Worm (Caenorhabditis elegans) whole organism, mixed stage, embryonic: ENCODE data around the gene nhr-262.
"Not testable (repeated sequence)": the region's sequence is repeated elsewhere in the genome, so short reads cannot be mapped to it uniquely, and the experiment has no call there.

Source experiments
- M03D4.4 ChIP-seq: sonication (generic microtip); optimal IDR thresholded peaks from 2 replicates; lab custom pipeline; 2017; ENCODE audit warnings: mild to moderate bottlenecking, missing genetic modification characterization, missing compliant biosample characterization
- blmp-1 ChIP-seq: fragments of 150-350 bp; optimal IDR thresholded peaks from 2 replicates; lab custom pipeline; 2014; ENCODE audit warnings: missing biosample characterization, missing genetic modification characterization
- ceh-39 ChIP-seq: fragments of 150-350 bp; optimal IDR thresholded peaks from 2 replicates; lab custom pipeline; 2014; ENCODE audit warnings: missing biosample characterization, missing genetic modification characterization
- ceh-43 ChIP-seq: fragments of 200-800 bp; sonication (Bioruptor generic); optimal IDR thresholded peaks from 2 replicates; lab custom pipeline; 2018; ENCODE audit warnings: mild to moderate bottlenecking, missing genetic modification characterization, moderate library complexity, missing compliant biosample characterization
- ceh-83 ChIP-seq: fragments of 200-800 bp; sonication (Bioruptor generic); optimal IDR thresholded peaks from 2 replicates; lab custom pipeline; 2018; ENCODE audit warnings: mild to moderate bottlenecking, missing genetic modification characterization, missing compliant biosample characterization
- ces-1 ChIP-seq: fragments of 150-350 bp; optimal IDR thresholded peaks from 2 replicates; lab custom pipeline; 2014; ENCODE audit warnings: missing biosample characterization, missing genetic modification reagents, missing genetic modification characterization
- cnd-1 ChIP-seq: fragments of 200-800 bp; sonication (Bioruptor generic); optimal IDR thresholded peaks from 2 replicates; lab custom pipeline; 2018; ENCODE audit warnings: mild to moderate bottlenecking, missing genetic modification characterization, missing compliant biosample characterization
- flh-1 ChIP-seq: fragments of 200-800 bp; sonication (Bioruptor generic); optimal IDR thresholded peaks from 2 replicates; lab custom pipeline; 2018; ENCODE audit warnings: mild to moderate bottlenecking, missing genetic modification characterization, moderate library complexity, missing compliant biosample characterization
- ham-2 ChIP-seq: fragments of 200-800 bp; sonication (Bioruptor generic); optimal IDR thresholded peaks from 2 replicates; lab custom pipeline; 2018; ENCODE audit warnings: mild to moderate bottlenecking, missing genetic modification characterization, missing compliant biosample characterization
- hlh-1 ChIP-seq: fragments of 150-350 bp; optimal IDR thresholded peaks from 2 replicates; lab custom pipeline; 2014; ENCODE audit warnings: missing biosample characterization, missing genetic modification reagents, missing genetic modification characterization
- lin-13 ChIP-seq: fragments of 150-350 bp; optimal IDR thresholded peaks from 2 replicates; lab custom pipeline; 2014; ENCODE audit warnings: missing biosample characterization, missing genetic modification characterization
- lin-32 ChIP-seq: fragments of 200-800 bp; sonication (Bioruptor generic); optimal IDR thresholded peaks from 2 replicates; lab custom pipeline; 2018; ENCODE audit warnings: mild to moderate bottlenecking, missing genetic modification characterization, missing compliant biosample characterization
- lsy-2 ChIP-seq: fragments of 150-350 bp; optimal IDR thresholded peaks from 2 replicates; lab custom pipeline; 2014; ENCODE audit warnings: missing biosample characterization, missing genetic modification characterization
- mab-5 ChIP-seq: fragments of 150-350 bp; optimal IDR thresholded peaks from 2 replicates; lab custom pipeline; 2014; ENCODE audit warnings: missing biosample characterization, missing genetic modification characterization
- mep-1 ChIP-seq: fragments of 150-350 bp; optimal IDR thresholded peaks from 2 replicates; lab custom pipeline; 2017; ENCODE audit warnings: missing biosample characterization, missing genetic modification reagents, missing genetic modification characterization, inconsistent platforms
- nhr-2 ChIP-seq: fragments of 150-350 bp; optimal IDR thresholded peaks from 2 replicates; lab custom pipeline; 2014; ENCODE audit warnings: missing biosample characterization, missing genetic modification characterization
- nhr-237 ChIP-seq: fragments of 150-350 bp; optimal IDR thresholded peaks from 2 replicates; lab custom pipeline; 2014; ENCODE audit warnings: missing biosample characterization, missing genetic modification characterization
- nhr-76 ChIP-seq: sonication (generic microtip); optimal IDR thresholded peaks from 2 replicates; lab custom pipeline; 2017; ENCODE audit warnings: missing biosample characterization, missing genetic modification characterization
- pha-4 ChIP-seq: fragments of 150-350 bp; optimal IDR thresholded peaks from 2 replicates; lab custom pipeline; 2018; ENCODE audit warnings: missing biosample characterization, missing genetic modification reagents, missing genetic modification characterization
- snpc-4 ChIP-seq: fragments of 150-350 bp; optimal IDR thresholded peaks from 2 replicates; lab custom pipeline; 2014; ENCODE audit warnings: missing biosample characterization, missing genetic modification characterization
- unc-120 ChIP-seq: sonication (generic microtip); optimal IDR thresholded peaks from 2 replicates; lab custom pipeline; 2017; ENCODE audit warnings: missing genetic modification characterization, missing compliant biosample characterization; ENCODE audit not compliant: poor library complexity, severe bottlenecking
- unc-39 ChIP-seq: fragments of 150-350 bp; optimal IDR thresholded peaks from 2 replicates; lab custom pipeline; 2014; ENCODE audit warnings: missing biosample characterization, missing genetic modification characterization
- unc-62 ChIP-seq: fragments of 150-350 bp; optimal IDR thresholded peaks from 2 replicates; lab custom pipeline; 2014; ENCODE audit warnings: missing biosample characterization, missing genetic modification reagents, missing genetic modification characterization
- ztf-11 ChIP-seq: fragments of 150-350 bp; optimal IDR thresholded peaks from 2 replicates; lab custom pipeline; 2014; ENCODE audit warnings: missing biosample characterization, missing genetic modification characterization

The nhr-262 gene

ce11 chrV:16921952-16922351, 17.2 kb downstream of the nhr-262 start, which contains the start of gene Y102A5C.4:
Gene Y102A5C.4 (plus strand): TSS chrV:16922252.
- TF ChIP-seq unc-120 (tag; lab: Kevin White, UChicago) (no peak), lin-13 (tag; lab: Kevin White, UChicago) (no peak), unc-62 (no peak), nhr-2 (tag; lab: Kevin White, UChicago) (no peak), lsy-2 (tag; lab: Kevin White, UChicago) (no peak), flh-1 (GFP tag; lab: Kevin White, UChicago) (no peak), ztf-11 (tag; lab: Kevin White, UChicago) (no peak), pha-4 (tag; lab: Kevin White, UChicago) (no peak), snpc-4 (tag; lab: Kevin White, UChicago) (no peak), mab-5 (tag; lab: Kevin White, UChicago) (no peak), nhr-76 (no peak), hlh-1 (tag; lab: Kevin White, UChicago) (no peak), mep-1 (tag; lab: Kevin White, UChicago) (no peak), M03D4.4 (tag; lab: Kevin White, UChicago) (no peak), unc-39 (tag; lab: Kevin White, UChicago) (no peak), lin-32 (GFP tag; lab: Kevin White, UChicago) (no peak)

DNA sequence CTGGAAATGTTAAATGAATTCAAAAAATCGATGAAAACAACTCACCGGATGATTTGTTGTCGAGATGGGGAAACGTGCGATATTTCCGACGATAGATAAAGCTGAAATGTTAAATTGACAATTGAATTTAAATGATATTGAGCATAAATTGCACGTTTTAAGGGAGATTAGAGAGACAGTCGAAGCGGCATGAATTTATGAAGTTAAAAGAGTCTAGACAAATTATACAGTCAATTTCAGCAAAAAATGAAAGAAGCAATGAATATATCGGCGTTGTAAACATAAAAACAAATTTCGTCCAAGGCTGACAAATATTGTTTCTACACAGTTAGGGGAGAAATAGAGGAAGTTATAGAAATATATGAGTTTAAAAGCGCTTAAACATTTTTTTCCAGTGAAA, 22.6 kb downstream of the nhr-262 start, which contains the start of gene Y102A5C.36:
Gene Y102A5C.36, minus strand, starts transcription at position 101 of the 400 bp plus-strand sequence.
- TF ChIP-seq ces-1 (GFP tag; lab: Kevin White, UChicago) (no peak), cnd-1 (no peak), unc-39 (tag; lab: Kevin White, UChicago) (no peak)

DNA sequence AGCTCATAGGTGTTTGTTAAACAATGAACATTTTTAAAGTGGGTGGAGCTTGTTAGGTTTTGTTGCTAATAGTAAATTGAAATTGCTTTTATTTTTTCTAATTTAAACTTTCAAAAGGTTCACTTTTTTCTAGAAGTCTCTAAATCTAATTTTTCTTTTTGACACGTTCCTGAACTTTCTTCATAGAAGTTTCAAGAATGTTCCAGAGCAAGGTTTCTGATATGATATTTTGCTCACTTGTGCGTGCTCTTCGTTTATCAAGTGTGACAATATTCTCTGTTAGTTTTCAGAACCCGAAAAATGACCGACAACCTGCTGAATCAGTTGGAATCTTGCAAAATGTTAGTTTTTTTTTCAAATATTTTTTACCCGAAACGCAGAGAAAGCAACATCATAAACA, 34.0 kb downstream of the nhr-262 start, which contains the start of gene fbxa-148:
Gene fbxa-148, plus strand, starts transcription at position 301 of the 400 bp plus-strand sequence.
- TF ChIP-seq unc-62; ceh-43 (GFP tag; lab: Kevin White, UChicago); lin-32 (GFP tag; lab: Kevin White, UChicago): not testable (repeated sequence)
- TF ChIP-seq, all 35 proteins: peak for 0; not testable (repeated sequence) for 35

- not testable (repeated sequence) for TF ChIP-seq nhr-237 (tag; lab: Kevin White, UChicago); ceh-43 (GFP tag; lab: Kevin White, UChicago); ceh-39 (tag; lab: Kevin White, UChicago)
Observed at ce11 chrV:16948011-16948410, 43.3 kb downstream of the nhr-262 start, which contains the start of gene fbxa-112. Gene fbxa-112 (minus strand): TSS chrV:16948111.

DNA sequence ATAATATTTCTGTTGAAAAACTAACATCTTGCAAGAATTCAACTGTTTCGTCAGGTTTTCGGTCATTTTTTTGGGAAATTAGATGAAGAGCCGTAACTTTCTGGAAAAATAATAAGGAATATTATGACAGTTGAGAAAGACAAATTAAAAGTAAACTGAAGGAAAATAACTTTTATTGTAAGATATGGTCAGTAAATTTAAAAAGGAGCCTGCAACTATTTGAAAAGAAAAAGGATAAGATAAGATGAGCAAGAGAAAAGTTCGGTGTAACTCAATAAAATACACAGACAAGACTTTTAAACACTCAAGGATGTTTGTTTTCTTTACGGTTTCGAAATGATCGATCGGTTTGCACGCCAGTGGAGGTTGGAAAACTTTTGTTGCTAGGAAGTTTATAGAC, 44.9 kb downstream of the nhr-262 start, which contains the start of gene fbxa-111:
Gene fbxa-111, minus strand, starts transcription at position 101 of the 400 bp plus-strand sequence.
- TF ChIP-seq ces-1 (GFP tag; lab: Kevin White, UChicago); blmp-1 (tag; lab: Kevin White, UChicago); unc-39 (tag; lab: Kevin White, UChicago): not testable (repeated sequence)

DNA sequence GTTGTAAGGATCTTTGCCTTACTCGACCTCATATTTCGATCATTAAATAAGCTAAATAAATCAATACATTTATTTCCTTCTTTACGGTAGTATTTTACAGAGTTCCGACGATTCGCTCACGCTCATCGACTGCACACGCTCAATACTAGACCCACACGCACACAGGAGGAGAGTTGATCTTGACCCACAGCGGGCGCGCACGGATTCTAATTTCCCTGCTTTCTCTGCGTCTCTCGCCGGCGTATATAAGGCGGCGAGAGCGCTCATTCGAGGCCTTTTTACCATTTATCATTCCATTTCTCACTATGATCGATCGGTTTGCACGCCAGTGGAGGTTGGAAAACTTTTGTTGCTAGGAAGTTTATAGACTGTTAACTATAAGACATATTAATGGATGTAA, 45.3 kb downstream of the nhr-262 start:
- TF ChIP-seq ztf-11 (tag; lab: Kevin White, UChicago) (no peak), snpc-4 (tag; lab: Kevin White, UChicago) (no peak), ceh-83 (no peak), unc-120 (tag; lab: Kevin White, UChicago) (no peak)
- TF ChIP-seq, all 35 proteins: peak for 0

DNA sequence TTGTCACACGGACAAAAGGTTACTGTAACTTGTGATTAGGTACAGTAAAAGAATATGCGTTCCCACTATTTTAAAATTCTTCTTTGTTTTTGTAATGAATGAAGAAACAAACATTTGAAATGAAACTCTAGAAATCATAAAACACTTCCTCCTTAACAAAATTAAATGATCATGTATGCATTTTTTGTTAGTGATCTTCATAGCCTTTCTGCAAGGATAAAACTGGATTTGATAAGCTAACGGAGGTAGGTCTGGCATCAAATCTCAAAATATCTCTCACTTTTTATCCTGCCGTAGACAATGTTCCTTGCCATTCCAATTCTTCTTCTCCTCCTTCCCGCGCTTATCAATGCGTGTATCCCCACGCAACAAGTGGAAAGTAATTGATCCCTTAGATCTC, 46.8 kb downstream of the nhr-262 start, which contains the start of gene clec-238:
Gene clec-238, plus strand, starts transcription at position 301 of the 400 bp plus-strand sequence.
- TF ChIP-seq unc-120 (tag; lab: Kevin White, UChicago) (no peak), nhr-2 (tag; lab: Kevin White, UChicago) (no peak), mep-1 (tag; lab: Kevin White, UChicago) (no peak), ham-2 (no peak), ceh-83 (no peak)

DNA sequence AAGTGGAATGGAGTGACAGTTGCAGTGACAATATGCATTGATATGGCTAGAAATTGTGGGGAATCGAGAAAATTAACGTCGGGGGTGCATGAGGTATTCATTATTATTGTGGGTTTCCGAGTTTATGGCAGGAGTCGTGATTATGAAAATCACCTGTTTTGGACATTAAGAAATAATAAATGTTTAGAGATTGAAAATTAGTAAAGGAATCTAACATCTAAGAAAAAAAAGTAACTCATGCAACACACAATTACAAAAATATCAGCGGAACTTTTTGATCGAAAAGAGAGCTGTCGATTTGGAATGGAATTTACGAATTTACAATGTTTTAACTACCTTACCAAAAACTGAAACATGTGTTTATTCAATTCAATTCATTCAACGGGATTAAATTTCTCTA, 50.1 kb downstream of the nhr-262 start, which contains the start of gene srh-206:
Gene srh-206, minus strand, starts transcription at position 101 of the 400 bp plus-strand sequence.
- TF ChIP-seq pha-4 (tag; lab: Kevin White, UChicago) (no peak), hlh-1 (tag; lab: Kevin White, UChicago) (no peak), ztf-11 (tag; lab: Kevin White, UChicago) (no peak), lin-32 (GFP tag; lab: Kevin White, UChicago) (no peak)
